Fruit fly (Drosophila melanogaster): ENCODE data around the gene CG10903.

Gene CG10903

DNA sequence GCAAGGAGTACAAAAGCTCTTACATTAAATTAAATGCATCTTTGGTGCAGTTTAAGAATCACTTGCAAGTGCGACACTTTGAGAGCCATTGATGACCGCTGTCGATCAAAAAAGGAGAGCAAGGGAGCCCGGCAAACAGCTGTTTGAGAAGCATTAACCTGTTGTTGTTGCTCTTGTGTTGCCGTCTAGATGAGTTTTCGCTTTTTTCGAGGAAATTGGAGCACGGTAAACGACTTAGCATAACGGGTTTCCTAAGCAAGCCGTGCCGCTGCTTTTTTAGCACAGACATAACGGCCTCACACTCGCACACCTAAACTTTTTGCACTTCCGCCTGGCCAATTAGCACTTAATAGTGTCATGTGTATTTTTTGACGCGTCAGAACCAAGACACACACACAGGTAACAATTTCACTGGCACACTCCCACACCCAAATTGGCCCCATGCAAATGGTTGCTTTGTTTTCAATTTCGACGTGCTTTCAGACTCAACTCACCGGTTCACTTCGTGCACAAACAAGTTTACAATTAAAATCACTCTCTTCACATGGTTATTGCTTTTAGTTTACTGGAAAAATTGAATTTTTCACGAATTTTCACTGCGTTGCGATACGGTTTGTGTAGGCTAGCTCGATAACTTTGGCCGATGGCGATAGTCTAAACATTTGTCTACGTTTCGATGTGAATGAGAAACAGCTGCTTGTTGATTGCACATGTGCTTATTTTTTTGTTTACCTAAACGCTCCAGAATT, at the start of gene CG10903, which contains the start of gene CG2747 (continued):
- TF ChIP-seq rib (GFP tag; IDR thresholded peaks at IDR 0.05) (no peak), CG10462 (GFP tag; optimal IDR thresholded peaks at IDR 0.05) (no peak), CG7357 (GFP tag; IDR thresholded peaks at IDR 0.05) (no peak), CG12155 (GFP tag; optimal IDR thresholded peaks at IDR 0.05) (no peak), gem (tag; optimal IDR thresholded peaks at IDR 0.05) (no peak), Ets97D (GFP tag; optimal IDR thresholded peaks at IDR 0.05) (peak; percentile 36), Chrac-16 (GFP tag; optimal IDR thresholded peaks at IDR 0.05) (no peak), vnd (GFP tag; IDR thresholded peaks at IDR 0.05; ENCODE audit: partially characterized antibody) (peak; percentile 33; the same call in 1 of the 3 replicates), Fer2 (tag; optimal IDR thresholded peaks at IDR 0.05) (no peak), nau (GFP tag; optimal IDR thresholded peaks at IDR 0.05) (peak; percentile 28), Sin3A (optimal IDR thresholded peaks at IDR 0.05) (peak; percentile 60), CG10147 (GFP tag; optimal IDR thresholded peaks at IDR 0.05) (peak; percentile 50), CG10979 (tag; optimal IDR thresholded peaks at IDR 0.05) (no peak), sug (tag; optimal IDR thresholded peaks at IDR 0.05) (peak; percentile 70), CG6854 (GFP tag; optimal IDR thresholded peaks at IDR 0.05) (peak; percentile 49), CG6791 (GFP tag; IDR thresholded peaks at IDR 0.05; ENCODE audit: partially characterized antibody) (peak; percentile 68; the same call in 2 of the 3 replicates), NfI (GFP tag; optimal IDR thresholded peaks at IDR 0.05) (no peak), CG18262 (tag; optimal IDR thresholded peaks at IDR 0.05) (peak; percentile 8), CG8924 (tag; optimal IDR thresholded peaks at IDR 0.05) (peak; percentile 8), CG13287 (GFP tag; IDR thresholded peaks at IDR 0.05; ENCODE audit: partially characterized antibody) (peak; percentile 78), dpn (GFP tag; optimal IDR thresholded peaks at IDR 0.05) (peak in 1 of 2 experiments; percentile 10), CG6654 (GFP tag; optimal IDR thresholded peaks at IDR 0.05) (peak; percentile 97), CG3995 (GFP tag; optimal IDR thresholded peaks at IDR 0.05) (peak; percentile 45), CG16813 (GFP tag; IDR thresholded peaks at IDR 0.05; ENCODE audit: partially characterized antibody) (peak; percentile 64; the same call in 2 of the 3 replicates), CG12659 (GFP tag; optimal IDR thresholded peaks at IDR 0.05) (peak; percentile 56), Med (GFP tag) (peak; percentile 85), Hr78 (GFP tag; optimal IDR thresholded peaks at IDR 0.05) (no peak), klu (GFP tag; IDR thresholded peaks at IDR 0.05) (peak; percentile 40; the same call in 1 of the 2 replicates), nerfin-1 (tag; optimal IDR thresholded peaks at IDR 0.05) (peak; percentile 13), CG17829 (tag; optimal IDR thresholded peaks at IDR 0.05) (peak; percentile 17), hb (GFP tag; IDR thresholded peaks at IDR 0.05; ENCODE audit: partially characterized antibody) (0 out of 3 replicates have a peak, but pooled peaks have one; percentile 37), slou (GFP tag; optimal IDR thresholded peaks at IDR 0.05) (no peak), Pdp1 (GFP tag; optimal IDR thresholded peaks at IDR 0.05) (peak in 1 of 2 experiments; percentile 43), CG4360 (GFP tag; IDR thresholded peaks at IDR 0.05) (peak; percentile 74), scrt (GFP tag; optimal IDR thresholded peaks at IDR 0.05) (peak; percentile 81), phol (tag; optimal IDR thresholded peaks at IDR 0.05) (peak; percentile 43), Stat92E (GFP tag; optimal IDR thresholded peaks at IDR 0.05) (peak in 1 of 3 experiments; percentile 10), Eip74EF (GFP tag; optimal IDR thresholded peaks at IDR 0.05) (peak in 1 of 2 experiments; percentile 80), CG10267 (tag; optimal IDR thresholded peaks at IDR 0.05) (peak; percentile 11)
